Worm (Caenorhabditis elegans) whole organism, early embryonic: ENCODE data around the gene his-70.

Experiments
- B0310.2 ChIP-seq: sonication (generic microtip); optimal IDR thresholded peaks from 2 replicates; lab custom pipeline; 2016; ENCODE audit warnings: mild to moderate bottlenecking, missing genetic modification characterization, missing compliant biosample characterization
- F13C5.2 ChIP-seq: sonication (generic microtip); optimal IDR thresholded peaks from 2 replicates; lab custom pipeline; 2017; ENCODE audit warnings: mild to moderate bottlenecking, missing genetic modification characterization, inconsistent platforms, missing compliant biosample characterization
- aly-1 ChIP-seq: sonication (generic microtip); optimal IDR thresholded peaks from 2 replicates; lab custom pipeline; 2016; ENCODE audit warnings: missing genetic modification characterization, missing compliant biosample characterization
- ama-1 ChIP-seq: fragments of 150-350 bp; optimal IDR thresholded peaks from 2 replicates; lab custom pipeline; 2014
- ceh-13 ChIP-seq: fragments of 200-800 bp; sonication (Bioruptor generic); optimal IDR thresholded peaks from 2 replicates; lab custom pipeline; 2018; ENCODE audit warnings: mild to moderate bottlenecking, missing genetic modification characterization, missing compliant biosample characterization
- ceh-36 ChIP-seq: sonication (generic microtip); optimal IDR thresholded peaks from 2 replicates; lab custom pipeline; 2016; ENCODE audit warnings: missing genetic modification characterization, inconsistent platforms, missing compliant biosample characterization
- ets-7 ChIP-seq: sonication (generic microtip); optimal IDR thresholded peaks from 2 replicates; lab custom pipeline; 2016; ENCODE audit warnings: missing genotype, missing genetic modification characterization, missing compliant biosample characterization
- flt-1 ChIP-seq: fragments of 200-800 bp; sonication (Bioruptor generic); IDR thresholded peaks from 2 replicates; pipeline ENCODE4 v1.3.6; 2022; ENCODE audit warnings: missing genetic modification characterization, missing compliant biosample characterization
- hmbx-1 ChIP-seq: sonication (generic microtip); optimal IDR thresholded peaks from 2 replicates; lab custom pipeline; 2016; ENCODE audit warnings: mild to moderate bottlenecking, missing genetic modification characterization, missing compliant biosample characterization
- hmg-4 ChIP-seq: fragments of 200-800 bp; sonication (Bioruptor generic); optimal IDR thresholded peaks from 2 replicates; lab custom pipeline; 2018; ENCODE audit warnings: mild to moderate bottlenecking, missing genetic modification characterization, missing compliant biosample characterization
- hnd-1 ChIP-seq: sonication (generic microtip); optimal IDR thresholded peaks from 2 replicates; lab custom pipeline; 2016; ENCODE audit warnings: missing genetic modification characterization, missing compliant biosample characterization
- pes-1 ChIP-seq: fragments of 200-800 bp; sonication (Bioruptor generic); IDR thresholded peaks from 2 replicates; pipeline ENCODE4 v1.3.6; 2022; ENCODE audit warnings: missing genetic modification reagents, missing genetic modification characterization, missing compliant biosample characterization
- scrt-1 ChIP-seq: fragments of 200-800 bp; sonication (Bioruptor generic); IDR thresholded peaks from 2 replicates; pipeline ENCODE4 v1.3.6; 2022; ENCODE audit warnings: missing genetic modification characterization, missing compliant biosample characterization
- sea-1 ChIP-seq: fragments of 200-800 bp; sonication (Bioruptor generic); conservative IDR thresholded peaks from 2 replicates; pipeline ENCODE4 v1.3.6; 2022; ENCODE audit warnings: missing genetic modification characterization, missing compliant biosample characterization
- tbx-11 ChIP-seq: fragments of 200-800 bp; sonication (Bioruptor generic); IDR thresholded peaks from 2 replicates; pipeline ENCODE4 v1.3.6; 2022; ENCODE audit warnings: missing genetic modification characterization, missing compliant biosample characterization
- tbx-37 ChIP-seq: fragments of 200-800 bp; sonication (Bioruptor generic); conservative IDR thresholded peaks from 2 replicates; pipeline ENCODE4 v1.3.6; 2022; ENCODE audit warnings: missing genetic modification reagents, missing genetic modification characterization, missing compliant biosample characterization
- tra-4 ChIP-seq: sonication (generic microtip); optimal IDR thresholded peaks from 2 replicates; lab custom pipeline; 2017; ENCODE audit warnings: missing genetic modification characterization, missing compliant biosample characterization

his-70 gene

ce11 chrIII:4060019-4060418, at the start of gene his-70:
his-70 (minus strand) TSS chrIII:4060119.
- TF ChIP-seq flt-1 (GFP tag; lab: Robert Waterston, UW): no peak
- TF ChIP-seq ama-1 (lab: Kevin White, UChicago): no peak
- TF ChIP-seq hmbx-1 (tag; lab: Kevin White, UChicago): no peak
- TF ChIP-seq pes-1 (GFP tag; lab: Robert Waterston, UW): no peak
- TF ChIP-seq tbx-37 (GFP tag; lab: Robert Waterston, UW): no peak
- TF ChIP-seq F13C5.2 (tag; lab: Kevin White, UChicago): no peak
- TF ChIP-seq ceh-13 (GFP tag; lab: Kevin White, UChicago): no peak
- TF ChIP-seq ceh-36 (tag; lab: Kevin White, UChicago): no peak
- TF ChIP-seq scrt-1 (GFP tag; lab: Robert Waterston, UW): no peak
- no peak for TF ChIP-seq sea-1
- TF ChIP-seq tbx-11 (GFP tag; lab: Robert Waterston, UW): no peak

- no peak for TF ChIP-seq tbx-11 (GFP tag; lab: Robert Waterston, UW)
- no peak for TF ChIP-seq B0310.2 (tag; lab: Kevin White, UChicago)
- no peak for TF ChIP-seq pes-1 (GFP tag; lab: Robert Waterston, UW)
- no peak for TF ChIP-seq hnd-1
- TF ChIP-seq aly-1 (tag; lab: Kevin White, UChicago): no peak
- TF ChIP-seq F13C5.2 (tag; lab: Kevin White, UChicago): no peak
- TF ChIP-seq tra-4: no peak
- TF ChIP-seq ets-7: no peak
- no peak for TF ChIP-seq ceh-13 (GFP tag; lab: Kevin White, UChicago)
- TF ChIP-seq tbx-37 (GFP tag; lab: Robert Waterston, UW): no peak
- no peak for TF ChIP-seq hmbx-1 (tag; lab: Kevin White, UChicago)
- no peak for TF ChIP-seq scrt-1 (GFP tag; lab: Robert Waterston, UW)
- no peak for TF ChIP-seq sea-1
- TF ChIP-seq flt-1 (GFP tag; lab: Robert Waterston, UW): no peak
- no peak for TF ChIP-seq ceh-36 (tag; lab: Kevin White, UChicago)
- no peak for TF ChIP-seq hmg-4
- no peak for TF ChIP-seq ama-1 (lab: Kevin White, UChicago)
These were observed 48.1 kb upstream of the his-70 start for ce11 chrIII:4107929-4108520.

DNA sequence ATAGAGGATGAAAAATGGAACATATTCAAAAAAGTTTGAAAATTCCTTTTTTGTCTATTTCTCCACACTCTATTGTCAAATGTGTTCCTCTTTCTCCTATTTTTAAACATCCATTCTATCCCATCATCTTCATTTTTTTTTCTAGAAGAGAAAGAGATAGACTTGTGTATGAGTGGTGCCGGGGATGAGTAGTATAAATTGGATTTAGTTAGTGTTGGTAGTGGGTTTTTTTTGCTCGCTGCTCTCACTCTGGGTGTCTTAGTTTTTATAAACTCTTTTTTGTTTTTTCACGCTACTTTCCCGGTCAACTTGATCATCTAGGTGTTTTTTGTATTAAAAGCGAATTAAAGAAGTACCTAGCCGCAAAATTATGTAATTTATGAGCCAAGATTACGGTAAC, 47.3 kb upstream of the his-70 start:
- no peak for TF ChIP-seq ama-1 (lab: Kevin White, UChicago)
- no peak for TF ChIP-seq aly-1 (tag; lab: Kevin White, UChicago)
- TF ChIP-seq hmg-4: no peak
- TF ChIP-seq ets-7: no peak
- no peak for TF ChIP-seq scrt-1 (GFP tag; lab: Robert Waterston, UW)
- no peak for TF ChIP-seq flt-1 (GFP tag; lab: Robert Waterston, UW)
- no peak for TF ChIP-seq pes-1 (GFP tag; lab: Robert Waterston, UW)

DNA sequence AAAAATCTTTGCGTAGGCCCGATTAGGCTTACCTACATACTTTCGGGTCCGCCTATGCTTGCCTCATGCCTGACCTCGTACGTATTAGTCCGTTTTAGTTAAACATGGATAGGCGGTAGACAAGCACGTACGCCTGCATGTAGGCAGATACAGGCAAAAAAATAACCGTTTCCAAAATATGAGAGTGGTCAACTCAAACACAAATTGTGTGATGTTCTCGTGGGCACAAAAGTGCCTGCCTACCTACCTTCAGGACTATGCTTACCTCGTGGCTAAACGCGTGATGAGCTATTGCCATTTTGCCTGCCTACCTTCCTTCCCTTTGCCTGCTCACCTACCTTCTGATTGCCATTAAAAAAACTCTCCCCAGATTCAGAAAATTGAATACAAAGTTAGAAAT, 46.7 kb upstream of the his-70 start:
- TF ChIP-seq pes-1 (GFP tag; lab: Robert Waterston, UW) (no peak), ets-7 (no peak), aly-1 (tag; lab: Kevin White, UChicago) (no peak), hnd-1 (no peak), sea-1 (no peak), hmg-4 (no peak), scrt-1 (GFP tag; lab: Robert Waterston, UW) (no peak), B0310.2 (tag; lab: Kevin White, UChicago) (no peak), tra-4 (no peak), flt-1 (GFP tag; lab: Robert Waterston, UW) (no peak), tbx-37 (GFP tag; lab: Robert Waterston, UW) (no peak), tbx-11 (GFP tag; lab: Robert Waterston, UW) (no peak), ceh-13 (GFP tag; lab: Kevin White, UChicago) (no peak), ama-1 (lab: Kevin White, UChicago) (no peak), hmbx-1 (tag; lab: Kevin White, UChicago) (no peak), ceh-36 (tag; lab: Kevin White, UChicago) (no peak)

- TF ChIP-seq ceh-36 (tag; lab: Kevin White, UChicago): no peak
- no peak for TF ChIP-seq ama-1 (lab: Kevin White, UChicago)
- no peak for TF ChIP-seq pes-1 (GFP tag; lab: Robert Waterston, UW)
- TF ChIP-seq aly-1 (tag; lab: Kevin White, UChicago): no peak
- no peak for TF ChIP-seq tbx-37 (GFP tag; lab: Robert Waterston, UW)
- no peak for TF ChIP-seq hnd-1
- TF ChIP-seq tra-4: no peak
- no peak for TF ChIP-seq ets-7
- TF ChIP-seq sea-1: no peak
- TF ChIP-seq ceh-13 (GFP tag; lab: Kevin White, UChicago): no peak
- TF ChIP-seq hmbx-1 (tag; lab: Kevin White, UChicago): no peak
- no peak for TF ChIP-seq flt-1 (GFP tag; lab: Robert Waterston, UW)
- TF ChIP-seq F13C5.2 (tag; lab: Kevin White, UChicago): no peak
- TF ChIP-seq tbx-11 (GFP tag; lab: Robert Waterston, UW): no peak
- no peak for TF ChIP-seq scrt-1 (GFP tag; lab: Robert Waterston, UW)
- no peak for TF ChIP-seq B0310.2 (tag; lab: Kevin White, UChicago)
- TF ChIP-seq hmg-4: no peak
These were observed 43.3 kb upstream of the his-70 start for ce11 chrIII:4103171-4103570.

- TF ChIP-seq ceh-36 (tag; lab: Kevin White, UChicago) (no peak), F13C5.2 (tag; lab: Kevin White, UChicago) (no peak), pes-1 (GFP tag; lab: Robert Waterston, UW) (no peak), tra-4 (no peak), ceh-13 (GFP tag; lab: Kevin White, UChicago) (no peak), hmbx-1 (tag; lab: Kevin White, UChicago) (no peak), flt-1 (GFP tag; lab: Robert Waterston, UW) (no peak), ama-1 (lab: Kevin White, UChicago) (no peak), tbx-11 (GFP tag; lab: Robert Waterston, UW) (no peak), aly-1 (tag; lab: Kevin White, UChicago) (no peak)
These were observed 42.1 kb upstream of the his-70 start for ce11 chrIII:4102039-4102438.

- TF ChIP-seq tra-4 (no peak), ceh-36 (tag; lab: Kevin White, UChicago) (peak; percentile 7)
These were observed 41.1 kb upstream of the his-70 start for ce11 chrIII:4101016-4101415.
